Worm (Caenorhabditis elegans) whole organism, L4/young adult: ENCODE data around the gene snrp-3.

Experiments used
- dao-5 ChIP-seq: sonication (generic microtip); optimal IDR thresholded peaks from 2 replicates; lab custom pipeline; 2016; ENCODE audit warnings: missing genotype, missing genetic modification characterization, moderate library complexity, missing compliant biosample characterization
- him-1 ChIP-seq: sonication (generic microtip); optimal IDR thresholded peaks from 2 replicates; lab custom pipeline; 2016; ENCODE audit warnings: missing genotype, missing genetic modification reagents, missing genetic modification characterization, missing compliant biosample characterization

DNA sequence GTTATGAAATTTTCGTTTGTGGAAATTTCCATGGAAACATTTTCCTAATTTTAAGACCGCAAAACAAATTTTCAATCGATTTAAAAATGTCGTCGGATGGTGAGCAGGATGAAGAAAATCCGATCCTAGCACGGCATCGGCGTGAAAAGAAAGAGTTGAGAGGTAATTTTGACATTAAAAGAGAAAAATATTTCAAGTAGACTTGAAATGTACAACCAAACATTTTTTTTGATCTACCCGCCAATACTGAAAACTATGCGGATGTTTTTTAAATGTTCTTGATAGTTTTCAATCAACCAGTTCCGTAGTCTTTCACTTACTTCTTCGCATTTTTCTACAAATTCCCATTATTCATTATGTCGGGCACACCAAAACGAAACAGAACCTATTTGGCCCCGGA lies 40.5 kb upstream of the snrp-3 start, which contains the start of gene otub-3:
- no peak for TF ChIP-seq him-1 (tag; lab: Kevin White, UChicago)
- no peak for TF ChIP-seq dao-5
